Fruit fly (Drosophila melanogaster): ENCODE results near the gene Blos2.

dm6 chr3L:11103773-11104172 lies 42.4 kb downstream of the Blos2 start, which contains the start of gene CG32071:
- TF ChIP-seq Asciz (GFP tag; optimal IDR thresholded peaks at IDR 0.05), result no peak
- TF ChIP-seq crol (GFP tag; IDR thresholded peaks at IDR 0.05), result no peak
- no peak for TF ChIP-seq CG1233 (GFP tag; optimal IDR thresholded peaks at IDR 0.05)
- no peak for TF ChIP-seq h (optimal IDR thresholded peaks at IDR 0.05)
- no peak for TF ChIP-seq yki (optimal IDR thresholded peaks at IDR 0.05)
- TF ChIP-seq Max (GFP tag; optimal IDR thresholded peaks at IDR 0.05), result no peak
- no peak for TF ChIP-seq ci (GFP tag; IDR thresholded peaks at IDR 0.05)
- TF ChIP-seq Chrac-16 (GFP tag; optimal IDR thresholded peaks at IDR 0.05), result no peak
- no peak for TF ChIP-seq sisA (GFP tag; IDR thresholded peaks at IDR 0.05)
- TF ChIP-seq crp (GFP tag; optimal IDR thresholded peaks at IDR 0.05), result no peak
- TF ChIP-seq CG16779 (GFP tag; IDR thresholded peaks at IDR 0.05), result no peak
- TF ChIP-seq hkb (optimal IDR thresholded peaks at IDR 0.05), result no peak
- no peak for TF ChIP-seq hkb (GFP tag; IDR thresholded peaks at IDR 0.05)
